Worm (Caenorhabditis elegans) whole organism, L1 larva: ENCODE data around the gene mcm-2.
A peak's percentile ranks its signal among the peaks of the same experiment; 100 is the strongest.

Experiments
- C16A3.4 ChIP-seq: fragments of 150-350 bp; optimal IDR thresholded peaks from 2 replicates; lab custom pipeline; 2014; ENCODE audit warnings: missing biosample characterization, missing genetic modification characterization
- C34B4.2 ChIP-seq: sonication (generic microtip); optimal IDR thresholded peaks from 2 replicates; lab custom pipeline; 2017; ENCODE audit warnings: mild to moderate bottlenecking, missing genetic modification characterization, missing compliant biosample characterization
- F16B12.6 ChIP-seq: fragments of 150-350 bp; optimal IDR thresholded peaks from 2 replicates; lab custom pipeline; 2014; ENCODE audit warnings: missing biosample characterization, missing genetic modification characterization
- Y116A8C.19 ChIP-seq: sonication (generic microtip); optimal IDR thresholded peaks from 2 replicates; lab custom pipeline; 2016; ENCODE audit warnings: missing compliant biosample characterization, missing genetic modification characterization, borderline replicate concordance
- aly-2 ChIP-seq: fragments of 150-350 bp; optimal IDR thresholded peaks from 2 replicates; lab custom pipeline; 2014; ENCODE audit warnings: missing biosample characterization, missing genetic modification characterization
- ama-1 ChIP-seq: fragments of 150-350 bp; optimal IDR thresholded peaks from 2 replicates; lab custom pipeline; 2014
- blmp-1 ChIP-seq: fragments of 150-350 bp; optimal IDR thresholded peaks from 2 replicates; lab custom pipeline; 2014; ENCODE audit warnings: missing biosample characterization, missing genetic modification characterization
- ceh-82 ChIP-seq, 3 experiments: fragments of 150-350 bp in 1 of 3; sonication (generic microtip) in 2 of 3; optimal IDR thresholded peaks; 2 replicates each; lab custom pipeline; 2014 to 2017; ENCODE audit warnings: missing biosample characterization in 3 of 3, missing genetic modification characterization in 3 of 3
- ceh-90 ChIP-seq: sonication (generic microtip); optimal IDR thresholded peaks from 2 replicates; lab custom pipeline; 2016; ENCODE audit warnings: missing genetic modification characterization, missing compliant biosample characterization
- dpl-1 ChIP-seq, 3 experiments: fragments of 150-350 bp in 2 of 3; sonication (generic microtip) in 1 of 3; optimal IDR thresholded peaks; 2 replicates each; lab custom pipeline; 2014 to 2017; ENCODE audit warnings: missing biosample characterization in 3 of 3, missing genetic modification characterization in 3 of 3, missing genetic modification reagents in 3 of 3
- dsc-1 ChIP-seq: sonication (generic microtip); optimal IDR thresholded peaks from 2 replicates; lab custom pipeline; 2016; ENCODE audit warnings: mild to moderate bottlenecking, missing genetic modification characterization, missing compliant biosample characterization
- efl-1 ChIP-seq, 4 experiments: fragments of 150-350 bp; optimal IDR thresholded peaks in 3 of 4; peaks in 1 of 4; 1 replicate in 1 of 4; 2 replicates in 3 of 4; lab custom pipeline; 2014; ENCODE audit warnings: missing biosample characterization in 2 of 4, missing genetic modification characterization in 2 of 4, missing genetic modification reagents in 2 of 4
- efl-3 ChIP-seq: fragments of 200-800 bp; sonication (Bioruptor generic); optimal IDR thresholded peaks from 2 replicates; lab custom pipeline; 2018; ENCODE audit warnings: mild to moderate bottlenecking, missing genetic modification characterization, missing compliant biosample characterization
- egl-13 ChIP-seq: sonication (generic microtip); optimal IDR thresholded peaks from 2 replicates; lab custom pipeline; 2016; ENCODE audit warnings: missing genotype, missing genetic modification reagents, missing genetic modification characterization, missing compliant biosample characterization
- elt-2 ChIP-seq: sonication (generic microtip); optimal IDR thresholded peaks from 2 replicates; lab custom pipeline; 2016; ENCODE audit warnings: missing genetic modification characterization, mild to moderate bottlenecking, inconsistent platforms, missing compliant biosample characterization, missing genetic modification reagents
- fkh-8 ChIP-seq: sonication (generic microtip); optimal IDR thresholded peaks from 2 replicates; lab custom pipeline; 2016; ENCODE audit warnings: mild to moderate bottlenecking, missing genetic modification characterization, missing compliant biosample characterization
- grh-1 ChIP-seq: fragments of 200-800 bp; sonication (Bioruptor generic); IDR thresholded peaks from 2 replicates; pipeline ENCODE4 v1.3.6; 2022; ENCODE audit warnings: missing genetic modification reagents, missing genetic modification characterization, missing compliant biosample characterization
- hlh-17 ChIP-seq: fragments of 200-800 bp; sonication (Bioruptor generic); optimal IDR thresholded peaks from 2 replicates; lab custom pipeline; 2018; ENCODE audit warnings: missing genetic modification characterization, mild to moderate bottlenecking, missing compliant biosample characterization, moderate library complexity, borderline replicate concordance
- hlh-4 ChIP-seq: sonication (generic microtip); optimal IDR thresholded peaks from 2 replicates; lab custom pipeline; 2016; ENCODE audit warnings: mild to moderate bottlenecking, missing genetic modification characterization, missing compliant biosample characterization
- hpl-2 ChIP-seq: fragments of 150-350 bp; optimal IDR thresholded peaks from 2 replicates; lab custom pipeline; 2014; ENCODE audit warnings: missing biosample characterization, missing genetic modification reagents, missing genetic modification characterization
- irx-1 ChIP-seq: sonication (generic microtip); optimal IDR thresholded peaks from 2 replicates; lab custom pipeline; 2016; ENCODE audit warnings: missing genetic modification characterization, missing compliant biosample characterization
- isw-1 ChIP-seq: fragments of 200-800 bp; sonication (Bioruptor generic); IDR thresholded peaks from 2 replicates; pipeline ENCODE4 v1.3.6; 2022; ENCODE audit warnings: missing genetic modification characterization, missing compliant biosample characterization
- jun-1 ChIP-seq: fragments of 150-350 bp; optimal IDR thresholded peaks from 2 replicates; lab custom pipeline; 2014; ENCODE audit warnings: missing biosample characterization, missing genetic modification reagents, missing genetic modification characterization
- lin-15B ChIP-seq: fragments of 150-350 bp; sonication (generic microtip); optimal IDR thresholded peaks from 3 replicates; lab custom pipeline; 2014; ENCODE audit warnings: missing biosample characterization, missing genetic modification characterization
- lir-3 ChIP-seq: sonication (generic microtip); optimal IDR thresholded peaks from 2 replicates; lab custom pipeline; 2016; ENCODE audit warnings: mild to moderate bottlenecking, missing genetic modification characterization, moderate library complexity, missing compliant biosample characterization; ENCODE audit not compliant: poor library complexity
- lsy-2 ChIP-seq, 2 experiments: fragments of 150-350 bp; optimal IDR thresholded peaks; 2 replicates each; lab custom pipeline; 2014; ENCODE audit warnings: missing biosample characterization in 2 of 2, missing genetic modification characterization in 2 of 2
- mab-9 ChIP-seq: fragments of 200-800 bp; sonication (Bioruptor generic); IDR thresholded peaks from 2 replicates; pipeline ENCODE4 v1.3.6; 2022; ENCODE audit warnings: missing genetic modification reagents, missing genetic modification characterization, missing compliant biosample characterization
- mdl-1 ChIP-seq, 2 experiments: fragments of 150-350 bp; optimal IDR thresholded peaks; 2 replicates each; lab custom pipeline; 2014 to 2017; ENCODE audit warnings: missing biosample characterization in 2 of 2, missing genetic modification characterization in 2 of 2, inconsistent platforms in 1 of 2
- nhr-11 ChIP-seq: fragments of 150-350 bp; optimal IDR thresholded peaks from 2 replicates; lab custom pipeline; 2014; ENCODE audit warnings: missing biosample characterization, missing genetic modification characterization
- nhr-20 ChIP-seq: sonication (generic microtip); optimal IDR thresholded peaks from 2 replicates; lab custom pipeline; 2016; ENCODE audit warnings: mild to moderate bottlenecking, missing genetic modification characterization, missing compliant biosample characterization
- nhr-237 ChIP-seq: fragments of 150-350 bp; optimal IDR thresholded peaks from 2 replicates; lab custom pipeline; 2014; ENCODE audit warnings: missing biosample characterization, missing genetic modification characterization
- nhr-28 ChIP-seq: fragments of 150-350 bp; optimal IDR thresholded peaks from 2 replicates; lab custom pipeline; 2014; ENCODE audit warnings: missing biosample characterization, missing genetic modification characterization
- nhr-47 ChIP-seq: sonication (generic microtip); optimal IDR thresholded peaks from 2 replicates; lab custom pipeline; 2016; ENCODE audit warnings: mild to moderate bottlenecking, missing genetic modification characterization, moderate library complexity, missing compliant biosample characterization
- nhr-71 ChIP-seq: sonication (generic microtip); optimal IDR thresholded peaks from 2 replicates; lab custom pipeline; 2016; ENCODE audit warnings: mild to moderate bottlenecking, missing genetic modification characterization, moderate library complexity, missing compliant biosample characterization
- nhr-85 ChIP-seq: sonication (generic microtip); peaks from one replicate; lab custom pipeline; 2016; ENCODE audit warnings: missing genetic modification characterization, inconsistent platforms, missing compliant biosample characterization
- pag-3 ChIP-seq: sonication (generic microtip); optimal IDR thresholded peaks from 2 replicates; lab custom pipeline; 2017; ENCODE audit warnings: missing genetic modification characterization, mild to moderate bottlenecking, missing compliant biosample characterization, antibody characterized with exemption, borderline replicate concordance; ENCODE audit not compliant: insufficient read depth
- pqm-1 ChIP-seq: sonication (generic microtip); optimal IDR thresholded peaks from 3 replicates; lab custom pipeline; 2017; ENCODE audit warnings: missing biosample characterization, missing genetic modification characterization
- rnt-1 ChIP-seq: sonication (generic microtip); optimal IDR thresholded peaks from 2 replicates; lab custom pipeline; 2016; ENCODE audit warnings: mild to moderate bottlenecking, missing genetic modification characterization, moderate library complexity, missing compliant biosample characterization
- skn-1 ChIP-seq: fragments of 150-350 bp; optimal IDR thresholded peaks from 2 replicates; lab custom pipeline; 2014; ENCODE audit warnings: missing biosample characterization, missing genetic modification characterization
- snpc-4 ChIP-seq: fragments of 150-350 bp; optimal IDR thresholded peaks from 2 replicates; lab custom pipeline; 2014; ENCODE audit warnings: missing biosample characterization, missing genetic modification characterization
- sup-37 ChIP-seq: fragments of 200-800 bp; sonication (Bioruptor generic); optimal IDR thresholded peaks from 2 replicates; lab custom pipeline; 2018; ENCODE audit warnings: mild to moderate bottlenecking, missing genetic modification characterization, missing compliant biosample characterization
- swsn-7 ChIP-seq: sonication (generic microtip); optimal IDR thresholded peaks from 2 replicates; lab custom pipeline; 2016; ENCODE audit warnings: missing genetic modification characterization, missing compliant biosample characterization
- tbx-2 ChIP-seq: sonication (generic microtip); optimal IDR thresholded peaks from 2 replicates; lab custom pipeline; 2016; ENCODE audit warnings: missing genetic modification characterization, missing compliant biosample characterization
- unc-30 ChIP-seq: sonication (generic microtip); optimal IDR thresholded peaks from 2 replicates; lab custom pipeline; 2017; ENCODE audit warnings: missing biosample characterization, missing genetic modification characterization
- unc-62 ChIP-seq: fragments of 150-350 bp; optimal IDR thresholded peaks from 2 replicates; lab custom pipeline; 2014; ENCODE audit warnings: missing biosample characterization, missing genetic modification reagents, missing genetic modification characterization
- unc-86 ChIP-seq: sonication (generic microtip); optimal IDR thresholded peaks from 2 replicates; lab custom pipeline; 2016; ENCODE audit warnings: missing genetic modification characterization, missing compliant biosample characterization
- vab-15 ChIP-seq: sonication (generic microtip); optimal IDR thresholded peaks from 2 replicates; lab custom pipeline; 2017; ENCODE audit warnings: missing genotype, mild to moderate bottlenecking, missing genetic modification characterization, missing compliant biosample characterization
- zag-1 ChIP-seq: fragments of 150-350 bp; optimal IDR thresholded peaks from 2 replicates; lab custom pipeline; 2014; ENCODE audit warnings: missing biosample characterization, missing genetic modification characterization
- zip-4 ChIP-seq: fragments of 200-800 bp; sonication (Bioruptor generic); optimal IDR thresholded peaks from 2 replicates; lab custom pipeline; 2018; ENCODE audit warnings: mild to moderate bottlenecking, missing genetic modification characterization, moderate library complexity, missing compliant biosample characterization
- ztf-4 ChIP-seq: fragments of 150-350 bp; optimal IDR thresholded peaks from 2 replicates; lab custom pipeline; 2014; ENCODE audit warnings: missing biosample characterization, missing genetic modification characterization

The mcm-2 gene

ce11 chrII:11974048-11974995, 32.1 kb downstream of the mcm-2 start:
- TF ChIP-seq lir-3 (tag; lab: Kevin White, UChicago) (peak; percentile 26), vab-15 (tag; lab: Kevin White, UChicago) (no peak), snpc-4 (tag; lab: Kevin White, UChicago) (no peak), ama-1 (peak; percentile 66), mab-9 (GFP tag; lab: Robert Waterston, UW) (peak; percentile 28; the same call in 1 of the 2 replicates), hpl-2 (peak; percentile 38), unc-30 (no peak), nhr-28 (tag; lab: Kevin White, UChicago) (no peak), ztf-4 (tag; lab: Kevin White, UChicago) (peak; percentile 67), lsy-2 (tag; optimal IDR thresholded peaks at IDR 0.05; lab: Kevin White, UChicago) (peak; percentile 41 to 59), Y116A8C.19 (no peak), efl-3 (GFP tag; lab: Kevin White, UChicago) (no peak), tbx-2 (tag; lab: Kevin White, UChicago) (no peak), unc-86 (no peak), nhr-47 (tag; lab: Kevin White, UChicago) (peak; percentile 41), nhr-71 (peak; percentile 77), ceh-90 (tag; lab: Kevin White, UChicago) (no peak), nhr-11 (tag; lab: Kevin White, UChicago) (no peak), dpl-1 (GFP tag; optimal IDR thresholded peaks at IDR 0.05; lab: Kevin White, UChicago) (peak in 2 of 3 experiments; percentile 1 to 30), rnt-1 (tag; lab: Kevin White, UChicago) (peak; percentile 36), zip-4 (GFP tag; lab: Kevin White, UChicago) (peak; percentile 3), elt-2 (tag; lab: Kevin White, UChicago) (peak; percentile 37), blmp-1 (tag; lab: Kevin White, UChicago) (no peak), sup-37 (GFP tag; lab: Kevin White, UChicago) (no peak), dsc-1 (peak; percentile 18), ceh-82 (tag; optimal IDR thresholded peaks at IDR 0.05; lab: Kevin White, UChicago) (no peak), efl-1 (optimal IDR thresholded peaks at IDR 0.05; lab: Kevin White, UChicago) (peak; percentile 15 to 23), efl-1 (GFP tag; optimal IDR thresholded peaks at IDR 0.05 in 1 of 2; lab: Kevin White, UChicago) (peak in 1 of 2 experiments; percentile 93), hlh-17 (peak; percentile 80), C16A3.4 (tag; lab: Kevin White, UChicago) (no peak), isw-1 (GFP tag; lab: Robert Waterston, UW) (no peak), skn-1 (no peak), pqm-1 (tag; lab: Kevin White, UChicago) (no peak), F16B12.6 (no peak), hlh-4 (no peak), unc-62 (GFP tag; lab: Kevin White, UChicago) (no peak), fkh-8 (tag; lab: Kevin White, UChicago) (peak; percentile 34), nhr-237 (no peak), nhr-20 (peak; percentile 60), nhr-85 (tag; lab: Kevin White, UChicago) (peak; percentile 81), lin-15B (tag; lab: Kevin White, UChicago) (no peak), aly-2 (tag; lab: Kevin White, UChicago) (peak; percentile 93), grh-1 (GFP tag; lab: Robert Waterston, UW) (no peak; the same call in 1 of the 2 replicates), egl-13 (tag; lab: Kevin White, UChicago) (no peak), jun-1 (tag; lab: Kevin White, UChicago) (peak; percentile 39), irx-1 (no peak), swsn-7 (peak; percentile 30), pag-3 (tag; lab: Kevin White, UChicago) (no peak), mdl-1 (tag; optimal IDR thresholded peaks at IDR 0.05; lab: Kevin White, UChicago) (no peak), zag-1 (no peak), C34B4.2 (tag; lab: Kevin White, UChicago) (peak; percentile 24)
